Worm (Caenorhabditis elegans) whole organism, L3 larva: Measurements from ENCODE around the gene ZC404.16.

Source experiments
- egl-27 ChIP-seq: sonication (generic microtip); optimal IDR thresholded peaks from 4 replicates; lab custom pipeline; 2017; ENCODE audit warnings: missing biosample characterization, missing genetic modification reagents, missing genetic modification characterization
- fos-1 ChIP-seq: fragments of 150-350 bp; optimal IDR thresholded peaks from 2 replicates; lab custom pipeline; 2014; ENCODE audit warnings: missing biosample characterization, missing genetic modification characterization
- lsy-12 ChIP-seq: sonication (generic microtip); optimal IDR thresholded peaks from 2 replicates; lab custom pipeline; 2016; ENCODE audit warnings: mild to moderate bottlenecking, missing genetic modification characterization, missing compliant biosample characterization
- mdl-1 ChIP-seq: fragments of 150-350 bp; optimal IDR thresholded peaks from 2 replicates; lab custom pipeline; 2014; ENCODE audit warnings: missing biosample characterization, missing genetic modification characterization
- mml-1 ChIP-seq: fragments of 150-350 bp; sonication (generic microtip); optimal IDR thresholded peaks from 3 replicates; lab custom pipeline; 2014; ENCODE audit warnings: missing biosample characterization, missing genetic modification characterization
- sea-2 ChIP-seq: fragments of 150-350 bp; sonication (generic microtip); optimal IDR thresholded peaks from 4 replicates; lab custom pipeline; 2014; ENCODE audit warnings: missing biosample characterization, missing genetic modification reagents, missing genetic modification characterization
- skn-1 ChIP-seq: fragments of 150-350 bp; optimal IDR thresholded peaks from 2 replicates; lab custom pipeline; 2014; ENCODE audit warnings: missing biosample characterization, missing genetic modification characterization
- snpc-4 ChIP-seq: fragments of 150-350 bp; optimal IDR thresholded peaks from 2 replicates; lab custom pipeline; 2014; ENCODE audit warnings: missing biosample characterization, missing genetic modification characterization
- unc-62 ChIP-seq: fragments of 150-350 bp; sonication (generic microtip); optimal IDR thresholded peaks from 4 replicates; lab custom pipeline; 2014; ENCODE audit warnings: missing biosample characterization, missing genetic modification reagents, missing genetic modification characterization

DNA sequence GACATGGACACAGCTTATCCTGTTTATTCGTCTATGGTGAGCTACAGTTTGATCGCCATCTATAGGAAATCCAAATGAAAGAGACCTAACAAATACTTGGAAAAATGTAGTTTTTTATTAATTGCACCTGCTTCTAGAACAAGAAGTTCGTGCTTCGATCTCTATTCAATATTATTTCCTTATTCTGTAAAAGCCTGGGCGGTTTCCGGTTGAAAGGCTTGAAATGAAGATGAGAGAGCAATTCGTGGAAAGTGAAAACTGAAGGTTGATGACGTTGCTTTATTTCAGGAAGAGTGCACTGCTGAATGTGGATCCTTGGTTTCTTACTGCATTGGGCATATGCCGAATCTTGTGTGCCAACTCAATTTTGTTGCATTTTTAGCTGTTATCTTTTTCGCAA, 7.0 kb upstream of the ZC404.16 start:
- TF ChIP-seq mdl-1 (tag; lab: Kevin White, UChicago) (no peak), fos-1 (tag; lab: Kevin White, UChicago) (no peak), lsy-12 (tag; lab: Kevin White, UChicago) (no peak), egl-27 (tag; lab: Kevin White, UChicago) (no peak), mml-1 (tag; lab: Kevin White, UChicago) (no peak), unc-62 (GFP tag; lab: Kevin White, UChicago) (no peak), sea-2 (GFP tag; lab: Kevin White, UChicago) (no peak), snpc-4 (tag; lab: Kevin White, UChicago) (no peak), skn-1 (tag; lab: Kevin White, UChicago) (no peak)
